Worm (Caenorhabditis elegans) whole organism, L4 larva: ENCODE results near the gene rpt-6.

Experiments
- D1046.2 ChIP-seq: fragments of 200-800 bp; sonication (Bioruptor generic); IDR thresholded peaks from 2 replicates; pipeline ENCODE4 v1.3.6; 2022; ENCODE audit warnings: missing genetic modification characterization, missing compliant biosample characterization
- F26F4.8 ChIP-seq: fragments of 200-800 bp; sonication (Bioruptor generic); conservative IDR thresholded peaks from 2 replicates; pipeline ENCODE4 v1.3.6; 2022; ENCODE audit warnings: missing genetic modification characterization, missing compliant biosample characterization
- F44E2.7 ChIP-seq: fragments of 200-800 bp; sonication (Bioruptor generic); IDR thresholded peaks from 2 replicates; pipeline ENCODE4 v2.1.2; 2022; ENCODE audit warnings: missing genetic modification characterization, missing compliant biosample characterization
- R02D3.7 ChIP-seq: fragments of 150-350 bp; sonication (generic microtip); optimal IDR thresholded peaks from 3 replicates; lab custom pipeline; 2014; ENCODE audit warnings: missing biosample characterization, missing genetic modification characterization
- T26A8.4 ChIP-seq: fragments of 200-800 bp; sonication (Bioruptor generic); IDR thresholded peaks from 2 replicates; pipeline ENCODE4 v1.3.6; 2022; ENCODE audit warnings: missing genetic modification characterization, missing compliant biosample characterization
- Y48G9A.11 ChIP-seq: fragments of 200-800 bp; sonication (Bioruptor generic); IDR thresholded peaks from 2 replicates; pipeline ENCODE4 v1.3.6; 2022; ENCODE audit warnings: missing genetic modification reagents, missing genetic modification characterization, missing compliant biosample characterization
- ZK337.2 ChIP-seq: fragments of 200-800 bp; sonication (Bioruptor generic); IDR thresholded peaks from 2 replicates; pipeline ENCODE4 v1.3.6; 2022; ENCODE audit warnings: missing genetic modification reagents, missing genetic modification characterization, missing compliant biosample characterization
- aha-1 ChIP-seq: fragments of 150-350 bp; peaks from one replicate; lab custom pipeline; 2014; ENCODE audit warnings: missing biosample characterization, missing genetic modification characterization
- arid-1 ChIP-seq: fragments of 200-800 bp; sonication (Bioruptor generic); conservative IDR thresholded peaks from 2 replicates; pipeline ENCODE4 v1.3.6; 2022; ENCODE audit warnings: missing genetic modification reagents, missing genetic modification characterization, missing compliant biosample characterization
- attf-4 ChIP-seq: sonication (generic microtip); optimal IDR thresholded peaks from 3 replicates; lab custom pipeline; 2017; ENCODE audit warnings: missing biosample characterization, missing genetic modification characterization
- ceh-28 ChIP-seq: fragments of 150-350 bp; optimal IDR thresholded peaks from 2 replicates; lab custom pipeline; 2014; ENCODE audit warnings: missing biosample characterization, missing genetic modification reagents, missing genetic modification characterization
- ceh-82 ChIP-seq: sonication (generic microtip); optimal IDR thresholded peaks from 2 replicates; lab custom pipeline; 2017; ENCODE audit warnings: missing biosample characterization, missing genetic modification characterization
- ctbp-1 ChIP-seq: fragments of 200-800 bp; sonication (Bioruptor generic); IDR thresholded peaks from 2 replicates; pipeline ENCODE4 v1.3.6; 2022; ENCODE audit warnings: missing genetic modification reagents, missing genetic modification characterization, missing compliant biosample characterization
- daf-16 ChIP-seq, 3 experiments: sonication (generic microtip); optimal IDR thresholded peaks; 2 replicates each; lab custom pipeline; 2016 to 2017; ENCODE audit warnings: missing genetic modification characterization in 3 of 3, missing genetic modification reagents in 3 of 3, mild to moderate bottlenecking in 2 of 3, missing compliant biosample characterization in 2 of 3, missing biosample characterization in 1 of 3, moderate library complexity in 1 of 3
- daf-8 ChIP-seq: fragments of 200-800 bp; sonication (Bioruptor generic); IDR thresholded peaks from 2 replicates; pipeline ENCODE4 v1.3.6; 2022; ENCODE audit warnings: missing genetic modification characterization, missing compliant biosample characterization
- dmd-6 ChIP-seq: fragments of 200-800 bp; sonication (Bioruptor generic); IDR thresholded peaks from 2 replicates; pipeline ENCODE4 v1.3.6; 2022; ENCODE audit warnings: missing genetic modification reagents, missing genetic modification characterization, missing compliant biosample characterization
- dmd-8 ChIP-seq: fragments of 200-800 bp; sonication (Bioruptor generic); IDR thresholded peaks from 2 replicates; pipeline ENCODE4 v1.3.6; 2022; ENCODE audit warnings: missing genetic modification characterization, missing compliant biosample characterization
- dmd-9 ChIP-seq: fragments of 200-800 bp; sonication (Bioruptor generic); IDR thresholded peaks from 2 replicates; pipeline ENCODE4 v1.3.6; 2022; ENCODE audit warnings: missing genetic modification reagents, missing genetic modification characterization, missing compliant biosample characterization
- egl-43 ChIP-seq: fragments of 200-800 bp; sonication (Bioruptor generic); IDR thresholded peaks from 2 replicates; pipeline ENCODE4 v1.3.6; 2022; ENCODE audit warnings: missing genetic modification reagents, missing genetic modification characterization, missing compliant biosample characterization
- fos-1 ChIP-seq: fragments of 150-350 bp; optimal IDR thresholded peaks from 2 replicates; lab custom pipeline; 2014; ENCODE audit warnings: missing biosample characterization, missing genetic modification characterization
- hlh-30 ChIP-seq: sonication (generic microtip); optimal IDR thresholded peaks from 2 replicates; lab custom pipeline; 2017; ENCODE audit warnings: antibody characterized with exemption, mild to moderate bottlenecking, missing genetic modification characterization, missing compliant biosample characterization; ENCODE audit not compliant: insufficient read depth
- jun-1 ChIP-seq: fragments of 150-350 bp; optimal IDR thresholded peaks from 2 replicates; lab custom pipeline; 2014; ENCODE audit warnings: missing biosample characterization, missing genetic modification reagents, missing genetic modification characterization
- lim-7 ChIP-seq: fragments of 200-800 bp; sonication (Bioruptor generic); IDR thresholded peaks from 2 replicates; pipeline ENCODE4 v1.3.6; 2022; ENCODE audit warnings: missing genetic modification characterization, missing compliant biosample characterization
- lin-1 ChIP-seq: fragments of 200-800 bp; sonication (Bioruptor generic); IDR thresholded peaks from 2 replicates; pipeline ENCODE4 v1.3.6; 2022; ENCODE audit warnings: missing genetic modification reagents, missing genetic modification characterization, missing compliant biosample characterization
- lin-15B ChIP-seq: fragments of 150-350 bp; sonication (generic microtip); optimal IDR thresholded peaks from 3 replicates; lab custom pipeline; 2014; ENCODE audit warnings: missing biosample characterization, missing genetic modification characterization
- lin-38 ChIP-seq: fragments of 200-800 bp; sonication (Bioruptor generic); IDR thresholded peaks from 2 replicates; pipeline ENCODE4 v1.3.6; 2022; ENCODE audit warnings: missing genetic modification reagents, missing genetic modification characterization, missing compliant biosample characterization
- madf-5 ChIP-seq, 2 experiments: fragments of 200-800 bp; sonication (Bioruptor generic); IDR thresholded peaks; 2 replicates each; pipeline ENCODE4 v1.3.6; 2022; ENCODE audit warnings: missing compliant biosample characterization in 2 of 2, missing genetic modification characterization in 2 of 2
- madf-9 ChIP-seq: fragments of 200-800 bp; sonication (Bioruptor generic); conservative IDR thresholded peaks from 2 replicates; pipeline ENCODE4 v1.3.6; 2022; ENCODE audit warnings: missing genetic modification reagents, missing genetic modification characterization, missing compliant biosample characterization
- mdt-29 ChIP-seq: fragments of 200-800 bp; sonication (Bioruptor generic); IDR thresholded peaks from 2 replicates; pipeline ENCODE4 v1.3.6; 2022; ENCODE audit warnings: missing genetic modification reagents, missing genetic modification characterization, missing compliant biosample characterization
- mes-2 ChIP-seq: sonication (generic microtip); optimal IDR thresholded peaks from 2 replicates; lab custom pipeline; 2016; ENCODE audit warnings: missing genotype, mild to moderate bottlenecking, missing genetic modification characterization, missing compliant biosample characterization; ENCODE audit not compliant: poor library complexity, severe bottlenecking
- mxl-3 ChIP-seq: fragments of 200-800 bp; sonication (Bioruptor generic); optimal IDR thresholded peaks from 2 replicates; lab custom pipeline; 2018; ENCODE audit warnings: mild to moderate bottlenecking, missing genetic modification characterization, missing compliant biosample characterization
- nhr-102 ChIP-seq: sonication (generic microtip); optimal IDR thresholded peaks from 2 replicates; lab custom pipeline; 2016; ENCODE audit warnings: mild to moderate bottlenecking, missing genetic modification characterization, moderate library complexity, missing compliant biosample characterization
- nhr-25 ChIP-seq: sonication (generic microtip); optimal IDR thresholded peaks from 2 replicates; lab custom pipeline; 2017; ENCODE audit warnings: missing genetic modification characterization, mild to moderate bottlenecking, missing compliant biosample characterization, antibody characterized with exemption, moderate library complexity, borderline replicate concordance; ENCODE audit not compliant: insufficient read depth
- nhr-42 ChIP-seq: fragments of 200-800 bp; sonication (Bioruptor generic); IDR thresholded peaks from 2 replicates; pipeline ENCODE4 v1.3.6; 2022; ENCODE audit warnings: missing genetic modification characterization, missing compliant biosample characterization
- nhr-76 ChIP-seq: fragments of 150-350 bp; optimal IDR thresholded peaks from 2 replicates; lab custom pipeline; 2014; ENCODE audit warnings: missing biosample characterization, missing genetic modification characterization
- pha-4 ChIP-seq, 2 experiments: fragments of 150-350 bp in 1 of 2; fragments of 200-800 bp in 1 of 2; sonication (Bioruptor generic) in 1 of 2; IDR thresholded peaks in 1 of 2; optimal IDR thresholded peaks in 1 of 2; 2 replicates each; pipeline versions ENCODE4 v1.3.6 to Lab custom; 2014 to 2022; ENCODE audit warnings: missing genetic modification characterization in 2 of 2, missing genetic modification reagents in 2 of 2, missing biosample characterization in 1 of 2, missing compliant biosample characterization in 1 of 2
- saeg-2 ChIP-seq: fragments of 200-800 bp; sonication (Bioruptor generic); IDR thresholded peaks from 2 replicates; pipeline ENCODE4 v1.3.6; 2022; ENCODE audit warnings: missing genetic modification reagents, missing genetic modification characterization, missing compliant biosample characterization
- skn-1 ChIP-seq: fragments of 150-350 bp; optimal IDR thresholded peaks from 2 replicates; lab custom pipeline; 2014; ENCODE audit warnings: missing biosample characterization, missing genetic modification characterization
- snpc-1.2 ChIP-seq: fragments of 200-800 bp; sonication (Bioruptor generic); IDR thresholded peaks from 2 replicates; pipeline ENCODE4 v1.3.6; 2022; ENCODE audit warnings: missing genetic modification reagents, missing genetic modification characterization, missing compliant biosample characterization
- spr-3 ChIP-seq: fragments of 200-800 bp; sonication (Bioruptor generic); optimal IDR thresholded peaks from 2 replicates; lab custom pipeline; 2018; ENCODE audit warnings: mild to moderate bottlenecking, missing genetic modification characterization, missing compliant biosample characterization
- tra-1 ChIP-seq: fragments of 200-800 bp; sonication (Bioruptor generic); IDR thresholded peaks from 2 replicates; pipeline ENCODE4 v1.3.6; 2022; ENCODE audit warnings: missing genetic modification reagents, missing genetic modification characterization, missing compliant biosample characterization
- unc-62 ChIP-seq, 3 experiments: fragments of 150-350 bp in 1 of 3; sonication (generic microtip); optimal IDR thresholded peaks in 2 of 3; peaks in 1 of 3; 1 replicate in 1 of 3; 2 replicates in 2 of 3; lab custom pipeline; 2014 to 2017; ENCODE audit warnings: missing biosample characterization in 3 of 3, missing genetic modification characterization in 3 of 3, missing genetic modification reagents in 3 of 3, missing genotype in 1 of 3
- vab-7 ChIP-seq: fragments of 200-800 bp; sonication (Bioruptor generic); IDR thresholded peaks from 2 replicates; pipeline ENCODE4 v1.3.6; 2022; ENCODE audit warnings: missing genetic modification reagents, missing genetic modification characterization, missing compliant biosample characterization

rpt-6 gene

ce11 chrIII:12395085-12395484 lies 24.8 kb downstream of the rpt-6 start, which contains the start of gene Y49E10.10:
Gene Y49E10.10 (plus strand): TSS chrIII:12395465.
- TF ChIP-seq ceh-28 (tag; lab: Kevin White, UChicago) (peak; percentile 93), saeg-2 (no peak)

- TF ChIP-seq aha-1 (tag; lab: Kevin White, UChicago) (peak; percentile 93), unc-62 (GFP tag; optimal IDR thresholded peaks at IDR 0.05 in 1 of 2; lab: Kevin White, UChicago) (peak in 1 of 2 experiments; percentile 55), unc-62 (tag; optimal IDR thresholded peaks at IDR 0.05; lab: Kevin White, UChicago) (no peak), lin-1 (no peak)
Observed at ce11 chrIII:12398468-12398867, 28.2 kb downstream of the rpt-6 start.

DNA sequence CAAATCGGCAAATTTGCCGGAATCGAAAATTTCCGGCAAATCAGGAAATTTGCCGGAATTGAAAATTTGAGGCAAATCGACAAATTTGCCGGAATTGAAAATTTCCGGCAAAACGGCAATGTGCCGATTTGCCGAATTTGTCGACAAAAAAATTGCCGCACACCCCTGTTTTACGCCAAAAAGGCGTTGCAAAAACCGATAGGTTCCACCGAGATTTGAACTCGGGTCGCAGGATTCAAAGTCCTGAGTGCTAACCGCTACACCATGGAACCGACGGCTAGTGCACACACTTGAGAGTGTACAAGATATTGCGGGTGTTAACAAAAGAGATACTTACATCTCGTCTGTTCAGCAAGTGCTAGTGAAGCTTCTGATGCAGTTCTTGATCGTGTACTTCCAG lies 29.5 kb downstream of the rpt-6 start:
- TF ChIP-seq madf-5 (GFP tag; IDR thresholded peaks at IDR 0.05; lab: Robert Waterston, UW) (peak in 1 of 2 experiments; percentile 59; a peak in 1 of 4 replicates), D1046.2 (GFP tag; lab: Robert Waterston, UW) (0 out of 2 replicates have a peak, but pooled peaks have one; percentile 56), T26A8.4 (peak; percentile 53), Y48G9A.11 (GFP tag; lab: Robert Waterston, UW) (peak; percentile 49; the same call in 1 of the 2 replicates), lim-7 (GFP tag; lab: Robert Waterston, UW) (peak; percentile 75), daf-8 (GFP tag; lab: Robert Waterston, UW) (no peak), attf-4 (tag; lab: Kevin White, UChicago) (no peak), hlh-30 (tag; lab: Kevin White, UChicago) (peak; percentile 4), mxl-3 (peak; percentile 39), nhr-76 (tag; lab: Kevin White, UChicago) (no peak), nhr-102 (no peak), snpc-1.2 (peak; percentile 37; the same call in 1 of the 2 replicates), daf-16 (GFP tag; optimal IDR thresholded peaks at IDR 0.05; lab: Kevin White, UChicago) (peak in 1 of 2 experiments; percentile 20), daf-16 (tag; optimal IDR thresholded peaks at IDR 0.05; lab: Kevin White, UChicago) (no peak), dmd-6 (GFP tag; lab: Robert Waterston, UW) (peak; percentile 25; the same call in 1 of the 2 replicates), dmd-8 (GFP tag; lab: Robert Waterston, UW) (0 out of 2 replicates have a peak, but pooled peaks have one; percentile 50), F44E2.7 (GFP tag; lab: Robert Waterston, UW) (0 out of 2 replicates have a peak, but pooled peaks have one; percentile 13), jun-1 (no peak), mes-2 (tag; lab: Kevin White, UChicago) (peak; percentile 61), R02D3.7 (no peak), madf-9 (GFP tag; lab: Robert Waterston, UW) (peak; percentile 43; the same call in 1 of the 2 replicates), lin-38 (GFP tag; lab: Robert Waterston, UW) (peak; percentile 72), mdt-29 (GFP tag; lab: Robert Waterston, UW) (0 out of 2 replicates have a peak, but pooled peaks have one; percentile 21), egl-43 (GFP tag; lab: Robert Waterston, UW) (peak; percentile 83), ctbp-1 (GFP tag; lab: Robert Waterston, UW) (peak; percentile 55; the same call in 1 of the 2 replicates), nhr-25 (tag; lab: Kevin White, UChicago) (no peak), ceh-82 (no peak), unc-62 (GFP tag; optimal IDR thresholded peaks at IDR 0.05 in 1 of 2; lab: Kevin White, UChicago) (peak in 1 of 2 experiments; percentile 62), unc-62 (tag; optimal IDR thresholded peaks at IDR 0.05; lab: Kevin White, UChicago) (no peak), lin-15B (tag; lab: Kevin White, UChicago) (no peak), spr-3 (GFP tag; lab: Kevin White, UChicago) (peak; percentile 15), nhr-42 (GFP tag; lab: Robert Waterston, UW) (0 out of 2 replicates have a peak, but pooled peaks have one; percentile 7), arid-1 (peak; percentile 59; the same call in 1 of the 2 replicates), pha-4 (GFP tag; IDR thresholded peaks at IDR 0.05; lab: Robert Waterston, UW) (peak; percentile 61; the same call in 1 of the 2 replicates), pha-4 (tag; optimal IDR thresholded peaks at IDR 0.05; lab: Kevin White, UChicago) (no peak), tra-1 (GFP tag; lab: Robert Waterston, UW) (0 out of 2 replicates have a peak, but pooled peaks have one; percentile 22), dmd-9 (GFP tag; lab: Robert Waterston, UW) (peak; percentile 51; the same call in 1 of the 2 replicates), fos-1 (tag; lab: Kevin White, UChicago) (no peak), ZK337.2 (GFP tag; lab: Robert Waterston, UW) (no peak), F26F4.8 (peak; percentile 63; the same call in 1 of the 2 replicates), skn-1 (tag; lab: Kevin White, UChicago) (no peak), vab-7 (peak; percentile 59)
